Worm (Caenorhabditis elegans) whole organism, L2 larva: Measurements from ENCODE around the gene pigs-1.

Experiments used
- F13H6.1 ChIP-seq: sonication (generic microtip); optimal IDR thresholded peaks from 2 replicates; lab custom pipeline; 2016; ENCODE audit warnings: missing genetic modification characterization, missing compliant biosample characterization
- ceh-82 ChIP-seq: fragments of 150-350 bp; optimal IDR thresholded peaks from 2 replicates; lab custom pipeline; 2014; ENCODE audit warnings: missing biosample characterization, missing genetic modification characterization
- peb-1 ChIP-seq: fragments of 150-350 bp; optimal IDR thresholded peaks from 2 replicates; lab custom pipeline; 2014; ENCODE audit warnings: missing biosample characterization, missing genetic modification characterization
- snpc-4 ChIP-seq: fragments of 150-350 bp; optimal IDR thresholded peaks from 2 replicates; lab custom pipeline; 2014; ENCODE audit warnings: missing biosample characterization, missing genetic modification characterization
- zag-1 ChIP-seq: fragments of 150-350 bp; optimal IDR thresholded peaks from 2 replicates; lab custom pipeline; 2014; ENCODE audit warnings: missing biosample characterization, missing genetic modification characterization

- no peak for TF ChIP-seq F13H6.1 (tag; lab: Kevin White, UChicago)
- no peak for TF ChIP-seq zag-1 (tag; lab: Kevin White, UChicago)
- no peak for TF ChIP-seq peb-1 (tag; lab: Kevin White, UChicago)
- TF ChIP-seq ceh-82 = no peak
- no peak for TF ChIP-seq snpc-4 (tag; lab: Kevin White, UChicago)
These were observed 39.7 kb upstream of the pigs-1 start for ce11 chrIV:10188505-10188904.
